Fruit fly (Drosophila melanogaster) whole organism, wandering third instar larva: ENCODE data around the gene CG13896.
A peak's percentile ranks its signal among the peaks of the same experiment; 100 is the strongest.

Source experiments
- Abd-B ChIP-seq: fragments of >200 bp; optimal IDR thresholded peaks from 2 replicates; lab custom pipeline; 2017; ENCODE audit warnings: missing biosample characterization, missing genetic modification characterization
- CG32264 ChIP-seq: fragments of 200-800 bp; sonication (Bioruptor generic); optimal IDR thresholded peaks from 2 replicates; lab custom pipeline; 2016; ENCODE audit warnings: missing biosample characterization, missing genetic modification characterization
- CG9705 ChIP-seq: fragments of 200-800 bp; sonication (Bioruptor generic); optimal IDR thresholded peaks from 2 replicates; lab custom pipeline; 2018; ENCODE audit warnings: missing biosample characterization, mild to moderate bottlenecking, missing genetic modification characterization
- CrebA ChIP-seq: fragments of 200-800 bp; sonication (Bioruptor generic); optimal IDR thresholded peaks from 2 replicates; lab custom pipeline; 2016; ENCODE audit warnings: missing biosample characterization, mild to moderate bottlenecking, missing genetic modification characterization, borderline replicate concordance
- Dfd ChIP-seq: fragments of >200 bp; optimal IDR thresholded peaks from 2 replicates; lab custom pipeline; 2017; ENCODE audit warnings: missing biosample characterization, missing genetic modification characterization
- Dif ChIP-seq: fragments of 200-275, 200-300 bp; sonication (Bioruptor generic); optimal IDR thresholded peaks from 2 replicates; lab custom pipeline; 2018; ENCODE audit warnings: missing biosample characterization, missing genetic modification characterization; ENCODE audit not compliant: partially characterized antibody
- GATAd ChIP-seq: sonication (Bioruptor generic); optimal IDR thresholded peaks from 2 replicates; lab custom pipeline; 2016; ENCODE audit warnings: missing biosample characterization, missing genetic modification characterization
- HLH106 ChIP-seq: fragments of 200-800 bp; optimal IDR thresholded peaks from 3 replicates; lab custom pipeline; 2019; ENCODE audit warnings: missing biosample characterization, mild to moderate bottlenecking, missing genetic modification characterization, moderate library complexity
- Hnf4 ChIP-seq: fragments of 200-800 bp; sonication (Bioruptor generic); optimal IDR thresholded peaks from 2 replicates; lab custom pipeline; 2016; ENCODE audit warnings: missing biosample characterization, mild to moderate bottlenecking, missing genetic modification characterization
- Hr78 ChIP-seq: fragments of >200 bp; optimal IDR thresholded peaks from 2 replicates; lab custom pipeline; 2017; ENCODE audit warnings: missing biosample characterization, missing genetic modification characterization
- Hr83 ChIP-seq: fragments of 200-300 bp; sonication (Bioruptor generic); optimal IDR thresholded peaks from 2 replicates; lab custom pipeline; 2016; ENCODE audit warnings: missing biosample characterization, mild to moderate bottlenecking, missing genetic modification characterization, moderate library complexity; ENCODE audit not compliant: poor library complexity, severe bottlenecking
- Jra ChIP-seq: sonication (Bioruptor generic); optimal IDR thresholded peaks from 2 replicates; lab custom pipeline; 2016; ENCODE audit warnings: missing biosample characterization, missing genetic modification characterization
- Myc ChIP-seq: fragments of >200 bp; optimal IDR thresholded peaks from 2 replicates; lab custom pipeline; 2017
- N ChIP-seq: fragments of >200 bp; optimal IDR thresholded peaks from 2 replicates; lab custom pipeline; 2018; ENCODE audit warnings: missing biosample characterization, missing external identifiers, missing genetic modification characterization
- OdsH ChIP-seq: fragments of 200-800 bp; sonication (Bioruptor generic); optimal IDR thresholded peaks from 2 replicates; lab custom pipeline; 2016; ENCODE audit warnings: missing biosample characterization, mild to moderate bottlenecking, missing genetic modification characterization
- Rel ChIP-seq, 2 experiments: fragments of 200-800 bp; sonication (Bioruptor generic) in 1 of 2; optimal IDR thresholded peaks; 2 replicates in 1 of 2; 3 replicates in 1 of 2; lab custom pipeline; 2016 to 2019; ENCODE audit warnings: mild to moderate bottlenecking in 2 of 2, missing biosample characterization in 2 of 2, missing genetic modification characterization in 2 of 2, moderate library complexity in 1 of 2
- Sp1 ChIP-seq: fragments of 200-800 bp; sonication (Bioruptor generic); optimal IDR thresholded peaks from 3 replicates; lab custom pipeline; 2019; ENCODE audit warnings: missing biosample characterization, mild to moderate bottlenecking, missing genetic modification characterization, moderate library complexity
- Vsx2 ChIP-seq: fragments of 200-300, 225-300 bp; sonication (Bioruptor generic); optimal IDR thresholded peaks from 2 replicates; lab custom pipeline; 2018; ENCODE audit warnings: missing biosample characterization, missing genetic modification characterization; ENCODE audit not compliant: partially characterized antibody
- br ChIP-seq: fragments of 200-800 bp; sonication (Bioruptor generic); optimal IDR thresholded peaks from 2 replicates; lab custom pipeline; 2016; ENCODE audit warnings: missing biosample characterization, missing genetic modification characterization
- brk ChIP-seq: fragments of 200-800 bp; sonication (Bioruptor generic); optimal IDR thresholded peaks from 2 replicates; lab custom pipeline; 2016; ENCODE audit warnings: missing biosample characterization, mild to moderate bottlenecking, missing genetic modification characterization
- dl ChIP-seq, 2 experiments: fragments of 175-275, 200-275 bp in 1 of 2; fragments of 200-275 bp in 1 of 2; sonication (Bioruptor generic); optimal IDR thresholded peaks; lab custom pipeline; 2018; ENCODE audit warnings: mild to moderate bottlenecking in 2 of 2, missing biosample characterization in 2 of 2, missing genetic modification characterization in 2 of 2, moderate library complexity in 2 of 2; ENCODE audit not compliant: partially characterized antibody in 2 of 2, insufficient read depth in 1 of 2
- dmrt93B ChIP-seq: fragments of 200-800 bp; sonication (Bioruptor generic); optimal IDR thresholded peaks from 2 replicates; lab custom pipeline; 2018; ENCODE audit warnings: missing biosample characterization, mild to moderate bottlenecking, missing genetic modification characterization
- dsf ChIP-seq: sonication (Bioruptor generic); optimal IDR thresholded peaks from 2 replicates; lab custom pipeline; 2016; ENCODE audit warnings: missing biosample characterization, missing genetic modification characterization, borderline replicate concordance
- ey ChIP-seq: fragments of 200-800 bp; sonication (Bioruptor generic); optimal IDR thresholded peaks from 2 replicates; lab custom pipeline; 2016; ENCODE audit warnings: missing biosample characterization, missing genetic modification characterization
- foxo ChIP-seq, 2 experiments: fragments of 200-800 bp; sonication (Bioruptor generic); optimal IDR thresholded peaks; 2 replicates in 1 of 2; 3 replicates in 1 of 2; lab custom pipeline; 2016 to 2017; ENCODE audit warnings: missing biosample characterization in 2 of 2, missing genetic modification characterization in 2 of 2
- fru ChIP-seq: fragments of 200-800 bp; sonication (Bioruptor generic); optimal IDR thresholded peaks from 3 replicates; lab custom pipeline; 2016; ENCODE audit warnings: missing biosample characterization, mild to moderate bottlenecking, missing genetic modification characterization
- h ChIP-seq: fragments of 200-800 bp; sonication (Bioruptor generic); optimal IDR thresholded peaks from 3 replicates; lab custom pipeline; 2016; ENCODE audit warnings: missing biosample characterization, mild to moderate bottlenecking, missing genetic modification characterization
- jim ChIP-seq: fragments of 175-275, 200-325 bp; sonication (Bioruptor generic); optimal IDR thresholded peaks from 2 replicates; lab custom pipeline; 2016; ENCODE audit warnings: missing biosample characterization, mild to moderate bottlenecking, missing genetic modification characterization
- lola ChIP-seq: fragments of >200 bp; optimal IDR thresholded peaks from 2 replicates; lab custom pipeline; 2017; ENCODE audit warnings: missing biosample characterization, missing genetic modification characterization
- pan ChIP-seq: fragments of >200 bp; optimal IDR thresholded peaks from 2 replicates; lab custom pipeline; 2017
- psq ChIP-seq: fragments of 200-800 bp; sonication (Bioruptor generic); optimal IDR thresholded peaks from 3 replicates; lab custom pipeline; 2017; ENCODE audit warnings: missing biosample characterization, mild to moderate bottlenecking, missing genetic modification characterization, moderate library complexity
- rgr ChIP-seq: fragments of 200-800 bp; sonication (Bioruptor generic); optimal IDR thresholded peaks from 3 replicates; lab custom pipeline; 2016; ENCODE audit warnings: missing biosample characterization, mild to moderate bottlenecking, missing genetic modification characterization
- sage ChIP-seq: fragments of 200-800 bp; sonication (Bioruptor generic); optimal IDR thresholded peaks from 2 replicates; lab custom pipeline; 2016; ENCODE audit warnings: missing biosample characterization, mild to moderate bottlenecking, missing genetic modification characterization
- sv ChIP-seq: fragments of 200-800 bp; sonication (Bioruptor generic); optimal IDR thresholded peaks from 3 replicates; lab custom pipeline; 2016; ENCODE audit warnings: missing biosample characterization, missing genetic modification characterization
- tai ChIP-seq: sonication (Bioruptor generic); optimal IDR thresholded peaks from 2 replicates; lab custom pipeline; 2016; ENCODE audit warnings: missing biosample characterization, missing genetic modification characterization
- usp ChIP-seq: fragments of >200 bp; optimal IDR thresholded peaks from 2 replicates; lab custom pipeline; 2017; ENCODE audit warnings: missing biosample characterization, missing genetic modification characterization
- woc ChIP-seq: sonication (Bioruptor generic); optimal IDR thresholded peaks from 2 replicates; lab custom pipeline; 2016; ENCODE audit warnings: missing biosample characterization, mild to moderate bottlenecking, missing genetic modification characterization

CG13896 gene

DNA sequence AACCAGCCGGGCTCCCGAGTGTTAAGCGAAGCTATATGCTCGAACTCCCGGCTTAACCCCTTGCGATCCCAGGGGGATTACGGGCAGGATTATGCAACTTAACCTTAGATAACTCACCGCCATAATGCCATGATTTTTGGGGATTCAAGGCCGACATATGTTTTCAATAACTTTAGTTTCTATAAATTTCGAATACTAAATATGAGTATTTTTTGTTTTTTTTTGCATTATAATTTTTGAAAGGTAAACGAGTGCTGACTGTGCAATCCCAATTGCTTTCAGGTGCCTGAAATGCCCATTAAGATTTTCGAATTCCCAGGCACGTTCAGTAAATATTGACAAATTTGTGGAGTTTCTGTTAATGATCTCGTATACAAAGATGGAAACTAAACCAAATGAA, 43.6 kb upstream of the CG13896 start, which contains the start of gene hng3:
Gene hng3, minus strand, starts transcription at position 231 of the 400 bp plus-strand sequence.
- no peak for TF ChIP-seq usp
- TF ChIP-seq Hnf4 (GFP tag; lab: Kevin White, UChicago) = no peak
- TF ChIP-seq fru = no peak
- TF ChIP-seq Rel (GFP tag; optimal IDR thresholded peaks at IDR 0.05; lab: Kevin White, UChicago) = no peak
- TF ChIP-seq Rel (tag; optimal IDR thresholded peaks at IDR 0.05; lab: Kevin White, UChicago) = no peak
- TF ChIP-seq brk = no peak
- no peak for TF ChIP-seq HLH106
- no peak for TF ChIP-seq Jra
- no peak for TF ChIP-seq Dfd (GFP tag; lab: Kevin White, UChicago)
- TF ChIP-seq Vsx2 (GFP tag; lab: Kevin White, UChicago) = no peak
- TF ChIP-seq GATAd (GFP tag; lab: Kevin White, UChicago) = no peak
- no peak for TF ChIP-seq Hr83 (GFP tag; lab: Kevin White, UChicago)
- TF ChIP-seq Abd-B = no peak
- TF ChIP-seq sv (GFP tag; lab: Kevin White, UChicago) = no peak
- TF ChIP-seq rgr = no peak
- no peak for TF ChIP-seq woc
- TF ChIP-seq pan (lab: Kevin White, UChicago) = no peak
- TF ChIP-seq OdsH = no peak
- TF ChIP-seq br (GFP tag; lab: Kevin White, UChicago) = no peak
- TF ChIP-seq dsf (GFP tag; lab: Kevin White, UChicago) = no peak

DNA sequence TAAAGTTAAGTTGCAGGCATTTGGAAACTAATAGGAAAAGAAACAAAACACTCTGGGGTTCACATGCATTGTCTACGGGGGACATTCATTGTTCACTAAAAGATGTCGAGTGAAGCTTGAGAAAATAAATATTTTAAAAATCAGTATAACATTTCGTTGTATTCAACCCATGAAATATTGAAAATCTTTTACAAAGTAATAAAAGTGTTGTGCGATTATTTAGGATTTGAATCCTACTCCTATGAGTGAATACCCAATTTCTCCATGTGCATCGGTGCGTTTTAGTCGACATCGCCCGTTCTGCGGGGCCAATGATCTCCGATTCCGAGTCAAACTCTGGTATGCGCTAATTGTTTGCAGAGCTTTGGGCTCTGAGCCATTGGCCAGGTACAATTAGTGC, 43.0 kb upstream of the CG13896 start:
- TF ChIP-seq jim (GFP tag; lab: Kevin White, UChicago) (no peak), woc (no peak), lola (no peak), Hnf4 (GFP tag; lab: Kevin White, UChicago) (peak; percentile 12), h (GFP tag; lab: Kevin White, UChicago) (peak; percentile 31), ey (GFP tag; lab: Kevin White, UChicago) (peak; percentile 4), foxo (GFP tag; optimal IDR thresholded peaks at IDR 0.05; lab: Kevin White, UChicago) (peak in 1 of 2 experiments; percentile 17), N (GFP tag; lab: Kevin White, UChicago) (no peak), fru (peak; percentile 3), rgr (peak; percentile 1)

DNA sequence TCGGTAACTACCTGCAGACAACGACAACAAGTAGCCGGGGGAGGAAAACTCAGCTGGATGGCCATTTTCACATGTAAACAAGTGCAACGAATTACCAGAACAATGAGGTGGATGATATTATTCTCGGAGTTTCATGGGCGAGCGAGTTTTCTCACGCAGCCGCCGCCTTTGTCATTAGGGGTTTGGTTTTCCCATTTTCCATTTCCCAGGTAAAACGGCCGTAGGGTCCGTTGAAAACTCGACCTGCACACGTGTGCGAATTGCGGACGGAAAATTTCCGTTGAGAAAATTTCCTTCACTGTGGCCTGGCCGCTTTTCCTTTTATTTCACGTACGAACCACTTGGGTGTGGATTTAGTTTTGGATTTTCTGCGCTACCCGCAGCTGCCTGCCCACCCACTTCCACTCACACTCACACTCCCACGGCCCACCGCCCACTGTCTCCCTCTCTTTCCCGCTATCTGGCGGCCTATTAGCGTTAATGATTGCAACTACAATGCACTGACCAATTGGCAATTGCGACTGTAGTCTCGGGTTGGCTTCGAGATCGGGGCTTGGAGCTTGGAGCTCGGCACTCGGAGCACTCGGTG, 42.0 kb upstream of the CG13896 start:
- TF ChIP-seq lola (no peak), pan (lab: Kevin White, UChicago) (no peak), dl (GFP tag; optimal IDR thresholded peaks at IDR 0.05; lab: Kevin White, UChicago; ENCODE audit: insufficient read depth in 1 of 2, partially characterized antibody in 2 of 2) (no peak), Sp1 (GFP tag; lab: Kevin White, UChicago) (no peak), Dif (GFP tag; lab: Kevin White, UChicago) (no peak), brk (no peak), HLH106 (no peak), OdsH (no peak), rgr (no peak), psq (no peak), usp (no peak), fru (no peak), foxo (GFP tag; optimal IDR thresholded peaks at IDR 0.05; lab: Kevin White, UChicago) (no peak)

DNA sequence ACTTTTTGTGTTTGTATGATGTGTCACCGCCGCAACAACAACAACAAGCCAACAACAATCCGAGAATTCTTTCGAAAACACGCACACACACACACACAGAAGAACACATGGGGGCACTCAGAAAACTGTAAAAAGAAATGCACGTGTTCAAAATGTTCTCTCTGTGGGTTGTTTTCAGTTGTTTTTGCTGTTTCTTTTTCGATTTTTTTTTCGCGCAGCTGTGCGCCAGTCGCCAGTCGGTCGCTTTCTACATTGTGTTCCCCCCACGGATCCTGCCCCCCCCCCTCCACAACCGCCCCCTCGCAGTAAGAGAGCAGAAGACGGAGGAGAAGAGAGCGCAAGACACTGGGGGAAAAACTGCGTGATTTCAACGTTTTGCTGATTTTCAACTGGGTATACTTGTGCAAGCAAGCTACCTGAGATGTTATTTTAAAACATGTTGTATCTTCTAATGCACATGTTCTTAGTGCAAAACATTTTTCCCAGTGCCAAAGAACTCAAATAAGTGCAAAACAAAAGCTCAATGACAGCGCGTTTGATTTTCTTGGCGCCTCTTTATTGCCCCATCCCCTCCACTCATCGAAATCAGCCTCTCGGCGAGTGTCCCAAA, 40.0 kb upstream of the CG13896 start:
- TF ChIP-seq N (GFP tag; lab: Kevin White, UChicago) (no peak), CrebA (GFP tag; lab: Kevin White, UChicago) (no peak), tai (GFP tag; lab: Kevin White, UChicago) (no peak), woc (no peak), rgr (peak; percentile 41), Vsx2 (GFP tag; lab: Kevin White, UChicago) (no peak), OdsH (peak; percentile 31), Myc (lab: Kevin White, UChicago) (no peak), foxo (GFP tag; optimal IDR thresholded peaks at IDR 0.05; lab: Kevin White, UChicago) (peak in 1 of 2 experiments; percentile 60), sv (GFP tag; lab: Kevin White, UChicago) (no peak), Dif (GFP tag; lab: Kevin White, UChicago) (no peak), Abd-B (no peak), HLH106 (peak; percentile 48), pan (lab: Kevin White, UChicago) (no peak), Sp1 (GFP tag; lab: Kevin White, UChicago) (no peak), Hr78 (GFP tag; lab: Kevin White, UChicago) (no peak), brk (no peak), Rel (GFP tag; optimal IDR thresholded peaks at IDR 0.05; lab: Kevin White, UChicago) (no peak), Rel (tag; optimal IDR thresholded peaks at IDR 0.05; lab: Kevin White, UChicago) (peak; percentile 30), lola (no peak), fru (peak; percentile 49), Dfd (GFP tag; lab: Kevin White, UChicago) (no peak), Jra (no peak), usp (no peak), h (GFP tag; lab: Kevin White, UChicago) (peak; percentile 5), Hr83 (GFP tag; lab: Kevin White, UChicago) (no peak), dl (GFP tag; optimal IDR thresholded peaks at IDR 0.05; lab: Kevin White, UChicago; ENCODE audit: insufficient read depth in 1 of 2, partially characterized antibody in 2 of 2) (no peak), sage (GFP tag; lab: Kevin White, UChicago) (no peak), CG9705 (GFP tag; lab: Kevin White, UChicago) (no peak), GATAd (GFP tag; lab: Kevin White, UChicago) (no peak), dmrt93B (no peak), ey (GFP tag; lab: Kevin White, UChicago) (peak; percentile 36), psq (peak; percentile 63), CG32264 (GFP tag; lab: Kevin White, UChicago) (no peak), br (GFP tag; lab: Kevin White, UChicago) (no peak)
